Fruit fly (Drosophila melanogaster) S2 (cell line): ENCODE data around the gene Cpr100A.

Source experiments
- CG8478 ChIP-seq: fragments of >200 bp; optimal IDR thresholded peaks from 2 replicates; lab custom pipeline; 2018
- CTCF ChIP-seq, 2 experiments: fragments of >200 bp; optimal IDR thresholded peaks; 2 replicates each; lab custom pipeline; 2018

DNA sequence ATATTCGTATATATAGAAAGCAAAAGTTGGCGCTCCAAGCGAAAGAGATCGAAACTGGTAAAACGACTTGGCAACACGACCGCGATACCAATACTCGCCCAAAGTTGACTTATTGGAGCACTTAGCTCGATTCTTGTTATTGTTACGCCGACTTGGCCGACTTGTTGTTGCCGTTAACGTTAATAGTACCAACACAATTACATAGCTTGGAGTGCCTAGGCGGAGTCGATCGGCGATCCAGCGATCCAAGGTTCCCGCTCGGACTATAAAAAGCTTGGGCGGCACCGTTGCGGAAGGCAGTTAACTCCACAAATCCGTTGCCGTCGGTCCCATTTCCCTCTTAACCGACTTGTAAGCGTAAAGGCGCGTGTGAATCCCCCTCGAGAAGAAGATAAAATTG lies at the start of gene Cpr100A:
- no peak for TF ChIP-seq CG8478 (lab: Kevin White, UChicago)
- no peak for TF ChIP-seq CTCF (optimal IDR thresholded peaks at IDR 0.05; lab: Kevin White, UChicago)
